Worm (Caenorhabditis elegans): Measurements from ENCODE around the gene kbp-2.

Gene kbp-2

ce11 chrIII:4878281-4878680 lies 25.4 kb downstream of the kbp-2 start, which contains the start of the genes tost-1 and arx-6 (continued):
- TF ChIP-seq sup-37 (GFP tag; optimal IDR thresholded peaks at IDR 0.05) (no peak), nhr-76 (tag; optimal IDR thresholded peaks at IDR 0.05) (no peak), sptf-1 (tag; optimal IDR thresholded peaks at IDR 0.05) (no peak), pqm-1 (tag; optimal IDR thresholded peaks at IDR 0.05) (no peak), swsn-7 (tag; optimal IDR thresholded peaks at IDR 0.05) (peak; percentile 23), lir-3 (tag; optimal IDR thresholded peaks at IDR 0.05; ENCODE audit: poor library complexity) (no peak), egl-13 (tag; optimal IDR thresholded peaks at IDR 0.05) (no peak), lin-39 (tag; optimal IDR thresholded peaks at IDR 0.05) (no peak), aly-2 (tag; optimal IDR thresholded peaks at IDR 0.05) (no peak), pax-3 (tag; optimal IDR thresholded peaks at IDR 0.05) (no peak), efl-3 (GFP tag; optimal IDR thresholded peaks at IDR 0.05) (no peak), ets-5 (GFP tag; IDR thresholded peaks at IDR 0.05) (no peak), ceh-88 (GFP tag; IDR thresholded peaks at IDR 0.05) (no peak), unc-98 (GFP tag; IDR thresholded peaks at IDR 0.05) (no peak), hpl-2 (GFP tag; optimal IDR thresholded peaks at IDR 0.05) (no peak), isw-1 (GFP tag; IDR thresholded peaks at IDR 0.05) (no peak), C16A3.4 (tag; optimal IDR thresholded peaks at IDR 0.05) (peak; percentile 57), jun-1 (tag; optimal IDR thresholded peaks at IDR 0.05) (no peak), nhr-47 (tag; optimal IDR thresholded peaks at IDR 0.05) (peak; percentile 48), snpc-4 (tag; optimal IDR thresholded peaks at IDR 0.05) (no peak), lin-14 (GFP tag; optimal IDR thresholded peaks at IDR 0.05) (peak; percentile 18), ztf-4 (tag; optimal IDR thresholded peaks at IDR 0.05) (no peak), lin-15B (tag; optimal IDR thresholded peaks at IDR 0.05) (peak; percentile 51), mab-9 (GFP tag; IDR thresholded peaks at IDR 0.05) (no peak), nhr-84 (tag; optimal IDR thresholded peaks at IDR 0.05) (no peak), ama-1 (optimal IDR thresholded peaks at IDR 0.05) (no peak), vab-15 (tag; optimal IDR thresholded peaks at IDR 0.05) (no peak), nhr-19 (GFP tag; conservative IDR thresholded peaks at IDR 0.05) (peak; percentile 20; the same call in 1 of the 2 replicates), ceh-63 (GFP tag; optimal IDR thresholded peaks at IDR 0.05) (no peak), hlh-17 (GFP tag; optimal IDR thresholded peaks at IDR 0.05; ENCODE audit: borderline replicate concordance) (no peak), zag-1 (tag; optimal IDR thresholded peaks at IDR 0.05) (no peak), ceh-82 (tag; optimal IDR thresholded peaks at IDR 0.05) (peak in 2 of 3 experiments; percentile 2 to 30), Y116A8C.19 (tag; optimal IDR thresholded peaks at IDR 0.05; ENCODE audit: borderline replicate concordance) (no peak), hlh-4 (tag; optimal IDR thresholded peaks at IDR 0.05) (no peak), tlp-1 (tag; optimal IDR thresholded peaks at IDR 0.05) (no peak), zip-4 (GFP tag; optimal IDR thresholded peaks at IDR 0.05) (no peak), lin-35 (GFP tag; optimal IDR thresholded peaks at IDR 0.05) (peak; percentile 85 to 94)

- TF ChIP-seq snpc-4 (tag; optimal IDR thresholded peaks at IDR 0.05) (no peak), ets-5 (GFP tag; IDR thresholded peaks at IDR 0.05) (no peak), nhr-20 (tag; optimal IDR thresholded peaks at IDR 0.05) (no peak), ztf-11 (tag; optimal IDR thresholded peaks at IDR 0.05) (no peak), nhr-47 (tag; optimal IDR thresholded peaks at IDR 0.05) (peak; percentile 3), unc-62 (GFP tag; optimal IDR thresholded peaks at IDR 0.05) (no peak), fkh-4 (tag; optimal IDR thresholded peaks at IDR 0.05; ENCODE audit: borderline replicate concordance) (no peak), nhr-76 (tag; optimal IDR thresholded peaks at IDR 0.05) (no peak), fkh-8 (tag; optimal IDR thresholded peaks at IDR 0.05) (peak; percentile 77), ceh-88 (GFP tag; IDR thresholded peaks at IDR 0.05) (no peak), ceh-63 (GFP tag; optimal IDR thresholded peaks at IDR 0.05) (no peak), grh-1 (GFP tag; IDR thresholded peaks at IDR 0.05) (no peak), unc-130 (tag; optimal IDR thresholded peaks at IDR 0.05) (no peak), fkh-10 (GFP tag; optimal IDR thresholded peaks at IDR 0.05) (peak; percentile 42), efl-1 (optimal IDR thresholded peaks at IDR 0.05) (peak; percentile 2 to 34), efl-1 (GFP tag; optimal IDR thresholded peaks at IDR 0.05 in 1 of 2) (peak in 1 of 2 experiments; percentile 62), F16B12.6 (tag; optimal IDR thresholded peaks at IDR 0.05) (no peak), blmp-1 (tag; optimal IDR thresholded peaks at IDR 0.05) (no peak), tbx-2 (tag; optimal IDR thresholded peaks at IDR 0.05) (no peak), sptf-1 (tag; optimal IDR thresholded peaks at IDR 0.05) (no peak), lsy-2 (tag; optimal IDR thresholded peaks at IDR 0.05) (peak in 1 of 2 experiments; percentile 7), egl-13 (tag; optimal IDR thresholded peaks at IDR 0.05) (peak; percentile 47), aha-1 (tag; optimal IDR thresholded peaks at IDR 0.05) (no peak), dpl-1 (GFP tag; optimal IDR thresholded peaks at IDR 0.05) (peak in 1 of 3 experiments; percentile 40), elt-2 (tag; optimal IDR thresholded peaks at IDR 0.05) (no peak)
Measured at ce11 chrIII:4875663-4876062, 28.0 kb downstream of the kbp-2 start.

Measured in whole organism, L1 larva.